Fruit fly (Drosophila melanogaster): ENCODE measurements around the gene Grl65a.

DNA sequence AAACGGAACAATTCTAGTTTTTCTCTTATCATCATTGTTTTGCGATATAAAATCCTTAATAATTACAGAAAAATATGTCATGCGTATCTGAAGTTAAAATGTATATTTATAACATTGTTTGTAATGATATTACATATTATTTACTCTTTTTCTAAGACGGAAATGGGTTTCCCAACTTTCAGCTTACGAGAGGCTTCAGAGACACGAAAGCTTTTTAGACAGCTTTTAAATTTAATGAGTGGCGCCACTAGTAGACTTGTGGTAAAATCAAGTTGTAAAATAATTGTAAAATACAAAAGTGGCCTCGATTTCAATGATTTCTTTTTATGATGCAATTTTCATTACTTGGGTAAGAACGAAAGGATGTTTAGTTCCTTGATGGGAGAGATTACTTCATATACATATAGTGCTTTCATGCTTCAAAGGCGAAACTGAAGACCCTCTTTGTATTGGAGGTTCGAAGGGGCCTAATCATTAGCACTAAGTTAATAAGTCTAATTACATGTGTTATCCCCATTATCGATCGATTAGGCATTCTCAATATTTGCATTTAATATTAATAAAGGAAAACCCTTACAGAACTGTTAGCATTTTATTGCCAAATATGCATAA is 41.5 kb upstream of the Grl65a start:
- no peak for TF ChIP-seq EcR (GFP tag; optimal IDR thresholded peaks at IDR 0.05)
- no peak for TF ChIP-seq psq (optimal IDR thresholded peaks at IDR 0.05)
- TF ChIP-seq pan (optimal IDR thresholded peaks at IDR 0.05): no peak
- TF ChIP-seq Dll (optimal IDR thresholded peaks at IDR 0.05): no peak
- no peak for TF ChIP-seq usp (GFP tag; optimal IDR thresholded peaks at IDR 0.05)
- TF ChIP-seq CG8478 (optimal IDR thresholded peaks at IDR 0.05): no peak

Measured in whole organism.